Worm (Caenorhabditis elegans) whole organism, early embryonic: ENCODE data around the gene set-8.

ENCODE experiments used
- ama-1 ChIP-seq: fragments of 150-350 bp; optimal IDR thresholded peaks from 2 replicates; lab custom pipeline; 2014
- ceh-36 ChIP-seq: sonication (generic microtip); optimal IDR thresholded peaks from 2 replicates; lab custom pipeline; 2016; ENCODE audit warnings: missing genetic modification characterization, inconsistent platforms, missing compliant biosample characterization

DNA sequence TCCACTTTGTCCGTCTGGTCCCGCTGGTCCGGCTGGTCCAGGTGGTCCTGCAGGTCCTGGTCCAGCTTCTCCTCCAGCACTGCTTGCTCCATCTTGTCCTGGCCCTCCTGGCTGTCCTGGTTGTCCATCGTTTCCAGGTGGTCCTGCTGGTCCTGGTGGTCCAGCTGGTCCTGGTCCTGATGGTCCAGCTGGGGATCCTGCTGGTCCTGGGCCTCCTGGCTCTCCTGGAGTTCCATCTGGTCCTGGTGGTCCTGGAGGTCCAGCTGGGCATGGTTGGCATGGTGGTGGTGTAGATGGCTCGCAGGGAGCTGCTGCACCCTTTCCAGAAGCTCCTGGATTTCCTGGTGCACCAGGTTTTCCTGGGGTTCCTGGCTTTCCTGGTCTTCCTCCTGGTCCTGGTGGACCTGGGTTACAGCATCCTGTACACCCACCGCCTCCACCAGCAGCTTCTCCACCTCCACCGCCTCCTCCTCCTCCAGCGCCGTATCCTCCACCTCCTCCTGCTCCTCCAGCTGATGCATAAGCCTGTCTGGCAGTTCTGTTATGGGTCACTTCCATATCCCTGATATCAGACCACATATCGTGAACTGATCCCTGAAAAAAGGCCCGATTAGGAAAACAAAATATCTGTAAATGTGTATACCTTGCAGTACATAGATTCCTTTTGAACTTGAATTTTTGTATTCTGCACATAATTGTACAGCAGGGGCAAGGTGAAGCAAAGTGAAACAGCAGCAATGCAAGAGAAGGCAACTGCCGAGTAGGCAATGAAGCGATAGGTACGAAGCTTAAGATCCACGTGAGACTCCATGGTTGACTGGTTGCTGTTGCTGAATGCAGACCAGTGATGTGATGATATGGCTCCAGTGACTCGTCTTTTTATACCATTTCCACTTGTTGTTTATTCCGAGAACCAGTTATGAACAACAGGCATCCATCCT lies 20.7 kb downstream of the set-8 start, which contains the start of gene col-183:
- TF ChIP-seq ama-1: no peak
- TF ChIP-seq ceh-36: no peak
